Fruit fly (Drosophila melanogaster): ENCODE data around the gene alphaSnap.

DNA sequence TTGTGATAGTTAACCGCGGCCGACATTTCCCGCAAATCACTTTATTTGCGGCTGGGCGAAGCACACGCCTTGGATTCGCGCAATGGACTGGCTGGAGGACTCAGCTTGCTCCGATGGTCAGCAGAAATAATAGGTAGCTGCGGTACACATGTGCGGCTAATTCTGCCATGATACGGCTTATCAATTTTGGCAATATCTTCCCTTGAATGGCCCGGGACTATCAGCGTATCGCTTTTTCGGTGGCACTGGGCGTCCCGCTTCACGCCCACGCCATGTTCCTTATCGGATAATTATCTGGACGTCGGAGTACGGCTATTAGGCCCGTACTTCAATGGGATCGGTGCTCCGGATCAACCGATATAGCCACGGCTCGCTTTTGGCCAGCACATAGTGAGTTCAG, 52.6 kb downstream of the alphaSnap start:
- no peak for TF ChIP-seq Hr78 (GFP tag; optimal IDR thresholded peaks at IDR 0.05)
- no peak for TF ChIP-seq N (GFP tag; optimal IDR thresholded peaks at IDR 0.05)
- no peak for TF ChIP-seq rgr (GFP tag; optimal IDR thresholded peaks at IDR 0.05)
